Worm (Caenorhabditis elegans): ENCODE results near the gene ZK1240.1.

ZK1240.1 gene

DNA sequence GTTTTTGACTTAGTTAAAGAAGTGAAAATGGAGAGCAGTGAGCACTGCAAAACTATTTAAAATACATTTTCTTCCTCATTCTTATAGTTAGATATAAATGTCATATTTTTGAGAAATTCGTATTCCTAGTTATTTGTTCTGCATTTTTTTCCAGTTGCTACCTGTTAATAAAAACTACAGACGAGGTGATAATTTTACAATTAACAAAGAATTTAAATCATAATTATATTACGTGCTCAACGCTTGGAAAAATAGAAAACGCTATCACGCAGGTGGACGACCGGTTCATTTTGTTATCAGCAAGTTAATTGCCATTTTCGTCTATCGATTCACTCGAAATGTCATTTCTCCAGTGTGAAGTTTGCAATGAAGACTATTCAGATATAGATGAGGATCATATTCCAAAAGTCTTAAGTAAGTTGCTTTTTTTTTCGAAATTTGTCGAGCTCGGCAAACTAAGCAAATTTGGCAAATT lies 11.3 kb upstream of the ZK1240.1 start, which contains the start of the genes ZK1240.5 and ZK1240.9:
TSS of gene ZK1240.5 (minus strand) at position 51 of the 475 bp plus-strand sequence.
TSS of gene ZK1240.9 (plus strand) at position 307 of the 475 bp plus-strand sequence.
- TF ChIP-seq tlp-1 (tag; optimal IDR thresholded peaks at IDR 0.05) (no peak), irx-1 (tag; optimal IDR thresholded peaks at IDR 0.05) (no peak), efl-1 (optimal IDR thresholded peaks at IDR 0.05) (no peak), efl-1 (GFP tag; optimal IDR thresholded peaks at IDR 0.05 in 1 of 2) (peak in 1 of 2 experiments; percentile 79), zag-1 (tag; optimal IDR thresholded peaks at IDR 0.05) (no peak), elt-2 (tag; optimal IDR thresholded peaks at IDR 0.05) (peak; percentile 35), unc-62 (GFP tag; optimal IDR thresholded peaks at IDR 0.05) (no peak), isw-1 (GFP tag; IDR thresholded peaks at IDR 0.05) (no peak)

DNA sequence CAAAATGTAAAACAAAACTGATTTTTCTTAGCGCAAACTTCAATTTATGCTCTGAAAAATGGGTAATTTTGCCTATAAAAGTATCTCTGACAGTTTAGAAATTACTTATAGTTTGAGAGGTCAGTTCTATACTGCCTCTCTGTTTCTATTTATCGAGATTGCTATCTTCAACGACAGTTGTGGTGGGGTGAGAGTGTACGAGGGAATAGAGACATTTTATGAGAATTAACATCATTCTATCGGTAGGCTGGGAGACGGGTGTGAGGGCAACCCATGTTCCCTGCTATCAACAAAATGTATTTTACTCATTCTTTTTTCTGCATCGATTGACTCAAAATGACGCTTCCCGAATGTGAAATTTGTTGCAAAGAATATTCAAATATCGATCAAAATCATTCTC lies 9.1 kb upstream of the ZK1240.1 start, which contains the start of gene ZK1240.3:
TSS of gene ZK1240.3 (plus strand) at position 238 of the 400 bp plus-strand sequence.
- no peak for TF ChIP-seq skn-1 (tag; optimal IDR thresholded peaks at IDR 0.05)
- peak; percentile 30 for TF ChIP-seq elt-2 (tag; optimal IDR thresholded peaks at IDR 0.05)

DNA sequence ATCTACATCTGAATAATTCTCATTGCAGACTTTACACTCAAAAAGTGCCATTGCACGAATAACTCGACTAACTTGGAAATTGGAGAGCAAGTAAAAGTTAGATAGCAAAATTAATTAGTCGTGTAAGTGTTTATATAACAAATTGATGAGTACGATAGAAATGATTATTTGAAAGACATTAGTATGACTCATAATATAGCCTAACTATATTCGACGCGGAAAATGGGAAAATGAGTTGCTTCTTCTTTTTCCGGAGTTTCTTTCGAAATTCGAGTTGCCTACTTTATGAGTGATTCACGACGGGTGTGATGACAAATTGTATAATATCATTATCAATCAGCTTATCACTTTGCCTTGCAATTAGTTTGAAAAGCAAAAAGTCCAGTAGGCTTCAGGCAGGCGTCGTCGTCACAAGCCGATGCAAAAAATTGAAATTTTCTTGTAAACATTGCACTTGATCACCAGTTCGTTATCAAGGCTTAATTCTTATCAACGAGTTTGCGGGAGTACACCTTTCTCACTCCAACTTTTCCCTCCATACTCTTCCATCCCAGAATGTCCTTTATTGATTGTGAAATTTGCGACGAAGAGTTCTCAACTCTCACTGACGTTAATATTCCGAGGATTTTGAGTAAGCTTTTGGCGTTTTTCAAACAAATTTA lies 6.2 kb upstream of the ZK1240.1 start, which contains the start of the genes ZK1240.6 and ZK1240.2:
TSS of gene ZK1240.6 (minus strand) at position 51 of the 662 bp plus-strand sequence.
TSS of gene ZK1240.2 (plus strand) at position 520 of the 662 bp plus-strand sequence.
- TF ChIP-seq ceh-88 (GFP tag; IDR thresholded peaks at IDR 0.05) (no peak), alr-1 (tag; optimal IDR thresholded peaks at IDR 0.05; ENCODE audit: borderline replicate concordance) (no peak), pqm-1 (tag; optimal IDR thresholded peaks at IDR 0.05) (peak; percentile 49), snpc-4 (tag; optimal IDR thresholded peaks at IDR 0.05) (no peak), elt-2 (tag; optimal IDR thresholded peaks at IDR 0.05) (peak; percentile 74), nhr-19 (GFP tag; conservative IDR thresholded peaks at IDR 0.05) (no peak), mep-1 (tag; optimal IDR thresholded peaks at IDR 0.05) (no peak)

DNA sequence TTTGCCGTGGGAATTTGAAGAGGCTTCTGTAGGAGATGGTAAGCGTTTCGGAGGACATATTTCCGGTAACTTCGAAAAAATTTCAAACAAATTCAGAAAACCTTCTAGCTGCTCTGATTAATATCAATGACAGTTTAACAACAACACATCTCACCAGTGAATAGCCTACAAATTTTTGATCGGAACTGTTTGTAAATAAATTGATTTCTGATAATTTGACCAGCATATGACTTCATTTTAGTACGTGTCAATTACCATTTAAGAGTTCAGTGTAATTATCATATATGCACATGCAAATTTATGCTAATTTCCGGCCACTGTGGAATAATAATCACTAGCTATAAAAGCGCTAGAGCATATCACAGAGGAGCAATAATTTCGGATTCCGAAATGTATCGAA lies 4.2 kb upstream of the ZK1240.1 start, which contains the start of gene ZK1240.11:
TSS of gene ZK1240.11 (plus strand) at position 301 of the 400 bp plus-strand sequence.
- TF ChIP-seq ceh-88 (GFP tag; IDR thresholded peaks at IDR 0.05): no peak
- TF ChIP-seq efl-1 (optimal IDR thresholded peaks at IDR 0.05): no peak
- peak in 1 of 2 experiments; percentile 25 for TF ChIP-seq efl-1 (GFP tag; optimal IDR thresholded peaks at IDR 0.05 in 1 of 2)

DNA sequence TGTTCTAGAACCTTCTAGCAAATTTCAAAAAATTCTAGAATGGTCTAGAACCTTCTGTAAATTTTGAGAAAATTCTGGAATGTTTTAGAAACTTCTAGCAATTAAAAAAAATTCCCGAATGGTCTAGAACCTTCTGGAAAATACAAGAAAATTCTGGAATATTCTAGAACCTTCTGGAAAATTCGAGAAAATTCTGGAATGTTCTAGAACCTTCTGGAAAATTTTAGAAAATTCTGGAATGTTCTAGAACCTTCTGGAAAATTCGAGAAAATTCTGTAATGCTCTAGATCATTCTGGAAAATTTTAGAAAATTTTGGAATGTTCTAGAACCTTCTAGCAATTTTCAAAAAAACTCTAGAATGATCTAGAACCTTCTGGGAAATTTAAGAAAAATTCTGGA lies 1.3 kb downstream of the ZK1240.1 start:
- TF ChIP-seq nhr-11 (tag; optimal IDR thresholded peaks at IDR 0.05) (no peak), sptf-1 (tag; optimal IDR thresholded peaks at IDR 0.05) (no peak), swsn-7 (tag; optimal IDR thresholded peaks at IDR 0.05) (no peak), hpl-2 (GFP tag; optimal IDR thresholded peaks at IDR 0.05) (no peak)

DNA sequence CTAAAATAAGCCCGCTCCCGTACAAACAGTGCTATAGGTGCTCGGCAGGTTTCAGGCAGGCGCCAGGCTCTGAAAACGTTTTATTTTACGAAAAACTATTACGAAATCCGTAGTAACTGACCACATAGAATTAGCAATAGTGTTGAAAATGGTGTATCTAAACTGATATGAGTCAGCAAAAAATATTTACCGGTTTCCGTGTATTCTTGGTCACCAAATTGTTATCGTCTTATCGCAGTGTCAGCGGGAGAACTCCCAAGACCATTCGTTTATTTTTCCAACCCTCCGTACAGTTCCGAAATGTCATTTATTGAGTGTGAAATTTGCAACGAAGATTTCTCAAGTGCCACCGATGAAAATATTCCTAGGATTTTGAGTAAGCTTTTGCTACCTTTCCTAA lies 3.0 kb downstream of the ZK1240.1 start, which contains the start of gene F43C11.8:
TSS of gene F43C11.8 (plus strand) at position 301 of the 400 bp plus-strand sequence.
- no peak for TF ChIP-seq nhr-28 (tag; optimal IDR thresholded peaks at IDR 0.05)

DNA sequence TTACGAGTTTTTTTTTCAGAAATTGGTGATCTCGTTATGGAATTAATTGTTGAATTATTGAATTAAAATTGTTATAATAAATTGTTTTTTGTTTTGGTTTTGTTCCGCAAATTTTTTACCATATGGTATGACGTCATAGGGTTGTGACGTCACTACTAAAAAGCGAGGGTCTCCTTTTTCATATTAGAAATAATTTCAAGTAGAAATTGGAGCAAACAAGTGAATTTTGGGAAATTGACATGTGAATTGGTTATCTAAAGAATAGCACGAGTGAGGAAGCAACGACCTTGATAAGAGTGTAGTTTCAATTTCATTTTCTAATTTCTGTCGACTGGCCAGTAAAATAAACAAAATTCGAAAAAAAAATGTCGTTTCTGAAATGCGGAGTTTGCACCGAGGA lies 6.4 kb downstream of the ZK1240.1 start, which contains the start of gene F43C11.7:
TSS of gene F43C11.7 (plus strand) at position 326 of the 400 bp plus-strand sequence.
- TF ChIP-seq elt-2 (tag; optimal IDR thresholded peaks at IDR 0.05) (peak; percentile 73), snu-23 (GFP tag; optimal IDR thresholded peaks at IDR 0.05) (no peak), tbx-2 (tag; optimal IDR thresholded peaks at IDR 0.05) (no peak), nhr-90 (tag; optimal IDR thresholded peaks at IDR 0.05; ENCODE audit: poor library complexity) (no peak), lin-35 (GFP tag; optimal IDR thresholded peaks at IDR 0.05) (peak in 1 of 2 experiments; percentile 20), unc-62 (GFP tag; optimal IDR thresholded peaks at IDR 0.05) (no peak), nhr-20 (tag; optimal IDR thresholded peaks at IDR 0.05) (peak; percentile 30), efl-1 (optimal IDR thresholded peaks at IDR 0.05) (no peak), efl-1 (GFP tag; optimal IDR thresholded peaks at IDR 0.05 in 1 of 2) (peak in 1 of 2 experiments; percentile 71), sup-37 (GFP tag; optimal IDR thresholded peaks at IDR 0.05) (no peak), nhr-71 (tag; optimal IDR thresholded peaks at IDR 0.05) (peak; percentile 9), elt-3 (tag; optimal IDR thresholded peaks at IDR 0.05) (no peak), nhr-77 (tag; optimal IDR thresholded peaks at IDR 0.05) (no peak), fkh-4 (tag; optimal IDR thresholded peaks at IDR 0.05; ENCODE audit: borderline replicate concordance) (no peak), mab-9 (GFP tag; IDR thresholded peaks at IDR 0.05) (no peak), ama-1 (optimal IDR thresholded peaks at IDR 0.05) (no peak), egl-27 (tag; optimal IDR thresholded peaks at IDR 0.05) (no peak), sox-4 (tag; optimal IDR thresholded peaks at IDR 0.05) (no peak), alr-1 (tag; optimal IDR thresholded peaks at IDR 0.05; ENCODE audit: borderline replicate concordance) (no peak), nhr-85 (tag) (no peak), hlh-4 (tag; optimal IDR thresholded peaks at IDR 0.05) (no peak), nhr-12 (tag; optimal IDR thresholded peaks at IDR 0.05) (no peak)

All from whole organism, L1 larva.